Worm (Caenorhabditis elegans): ENCODE data around the gene asps-1.
A peak's percentile ranks its signal among the peaks of the same experiment; 100 is the strongest.

The asps-1 gene

DNA sequence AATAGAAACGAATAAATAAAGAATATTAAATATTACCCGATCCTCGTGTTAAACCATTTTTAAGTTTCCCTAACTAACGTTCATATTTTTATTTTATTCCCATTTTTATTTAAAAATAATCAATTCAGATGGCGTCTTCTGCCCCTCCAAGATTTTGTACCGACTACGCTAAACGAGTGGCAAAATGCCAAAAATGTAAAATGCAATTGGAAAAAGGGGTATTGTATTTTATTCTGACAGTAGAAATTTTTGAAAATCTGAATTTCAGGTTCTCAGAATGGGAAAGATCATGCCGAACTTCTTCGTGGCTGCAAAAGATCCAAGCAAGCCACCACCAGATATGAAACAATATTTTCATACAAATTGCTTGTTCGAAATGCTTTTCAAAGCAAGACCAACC lies 25.7 kb upstream of the asps-1 start, which contains the start of gene K07C5.3:
TSS of gene K07C5.3 (plus strand) at position 129 of the 400 bp plus-strand sequence.
- no peak for TF ChIP-seq flt-1 (GFP tag; IDR thresholded peaks at IDR 0.05)
- no peak for TF ChIP-seq ref-1 (GFP tag; conservative IDR thresholded peaks at IDR 0.05)
- no peak for TF ChIP-seq med-1 (GFP tag; optimal IDR thresholded peaks at IDR 0.05; ENCODE audit: insufficient read depth)
- no peak for TF ChIP-seq klf-2 (GFP tag; conservative IDR thresholded peaks at IDR 0.05)
- no peak for TF ChIP-seq ztf-29 (GFP tag; IDR thresholded peaks at IDR 0.05)
- TF ChIP-seq ztf-23 (GFP tag; IDR thresholded peaks at IDR 0.05) = no peak
- TF ChIP-seq T22C8.4 (GFP tag; IDR thresholded peaks at IDR 0.05) = no peak
- TF ChIP-seq tab-1 (GFP tag; IDR thresholded peaks at IDR 0.05) = no peak
- TF ChIP-seq cog-1 (tag; optimal IDR thresholded peaks at IDR 0.05) = no peak

- peak; percentile 77 for TF ChIP-seq flt-1 (GFP tag; IDR thresholded peaks at IDR 0.05)
- TF ChIP-seq ztf-29 (GFP tag; IDR thresholded peaks at IDR 0.05) = peak; percentile 44; the same call in 1 of the 2 replicates
- TF ChIP-seq ztf-23 (GFP tag; IDR thresholded peaks at IDR 0.05) = peak; percentile 79; the same call in 1 of the 2 replicates
Measured at ce11 chrV:10341905-10342328, 24.7 kb upstream of the asps-1 start, which contains the start of gene K07C5.13. Gene K07C5.13 (plus strand): TSS chrV:10342055.

DNA sequence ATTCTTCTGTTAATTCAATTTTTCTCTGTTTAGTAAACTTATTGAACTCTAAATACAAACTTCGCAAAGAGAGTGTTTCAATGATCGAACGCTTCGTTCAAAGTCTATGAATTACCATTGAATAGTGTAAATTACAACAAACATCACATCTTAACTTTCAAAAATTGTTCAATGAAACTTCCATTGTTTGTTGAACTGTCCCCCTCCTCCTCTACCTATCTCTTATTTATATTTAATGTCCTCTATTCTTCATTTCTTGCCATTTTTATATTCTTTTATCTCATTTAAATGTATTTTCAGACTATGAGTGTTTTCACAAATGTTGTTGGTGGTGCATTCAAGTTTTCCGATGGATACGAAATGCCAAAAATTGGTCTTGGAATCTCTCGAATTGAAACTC lies 22.0 kb upstream of the asps-1 start, which contains the start of gene K07C5.2:
TSS of gene K07C5.2 (plus strand) at position 301 of the 400 bp plus-strand sequence.
- TF ChIP-seq med-1 (GFP tag; optimal IDR thresholded peaks at IDR 0.05; ENCODE audit: insufficient read depth) (no peak), cog-1 (tag; optimal IDR thresholded peaks at IDR 0.05) (no peak), ztf-29 (GFP tag; IDR thresholded peaks at IDR 0.05) (no peak), ztf-23 (GFP tag; IDR thresholded peaks at IDR 0.05) (no peak), flt-1 (GFP tag; IDR thresholded peaks at IDR 0.05) (no peak), tab-1 (GFP tag; IDR thresholded peaks at IDR 0.05) (no peak), T22C8.4 (GFP tag; IDR thresholded peaks at IDR 0.05) (no peak)

DNA sequence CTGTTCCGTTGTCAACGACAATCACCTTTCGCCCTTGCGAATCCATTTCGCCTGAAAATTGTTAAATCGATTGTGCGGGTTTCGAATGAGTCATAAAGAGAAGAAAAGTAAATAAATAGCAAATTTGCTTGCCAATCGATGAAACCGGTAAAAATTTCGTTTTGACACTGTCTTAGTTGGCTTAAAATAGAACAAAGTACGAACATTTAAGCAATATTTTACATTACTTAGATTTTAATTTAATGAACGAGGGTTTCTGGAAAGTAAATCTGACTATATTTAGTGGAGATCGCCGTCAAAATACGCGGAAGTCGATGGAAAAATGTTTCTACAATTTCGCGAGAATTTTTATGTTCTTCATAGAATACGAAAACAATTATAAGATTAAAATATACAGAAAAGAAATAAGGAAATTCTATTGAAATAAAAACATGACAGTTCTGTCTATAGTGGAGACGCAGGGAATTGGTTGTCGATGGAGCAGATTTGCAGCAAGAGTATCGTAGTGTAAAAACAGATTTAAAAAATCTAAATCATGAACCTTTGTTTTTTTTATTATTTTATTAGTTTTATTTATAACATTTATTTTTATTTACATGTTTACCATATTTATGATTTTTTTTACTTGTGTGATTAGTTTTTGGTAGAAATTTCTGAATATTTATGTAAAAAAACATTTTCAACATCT lies 21.3 kb upstream of the asps-1 start, which contains the start of gene arx-2:
TSS of gene arx-2 (minus strand) at position 51 of the 688 bp plus-strand sequence.
- TF ChIP-seq ref-1 (GFP tag; conservative IDR thresholded peaks at IDR 0.05) (no peak), ztf-23 (GFP tag; IDR thresholded peaks at IDR 0.05) (no peak), flt-1 (GFP tag; IDR thresholded peaks at IDR 0.05) (no peak), tab-1 (GFP tag; IDR thresholded peaks at IDR 0.05) (no peak), cog-1 (tag; optimal IDR thresholded peaks at IDR 0.05) (no peak), ztf-29 (GFP tag; IDR thresholded peaks at IDR 0.05) (no peak), med-1 (GFP tag; optimal IDR thresholded peaks at IDR 0.05; ENCODE audit: insufficient read depth) (no peak), T22C8.4 (GFP tag; IDR thresholded peaks at IDR 0.05) (no peak), klf-2 (GFP tag; conservative IDR thresholded peaks at IDR 0.05) (no peak)

DNA sequence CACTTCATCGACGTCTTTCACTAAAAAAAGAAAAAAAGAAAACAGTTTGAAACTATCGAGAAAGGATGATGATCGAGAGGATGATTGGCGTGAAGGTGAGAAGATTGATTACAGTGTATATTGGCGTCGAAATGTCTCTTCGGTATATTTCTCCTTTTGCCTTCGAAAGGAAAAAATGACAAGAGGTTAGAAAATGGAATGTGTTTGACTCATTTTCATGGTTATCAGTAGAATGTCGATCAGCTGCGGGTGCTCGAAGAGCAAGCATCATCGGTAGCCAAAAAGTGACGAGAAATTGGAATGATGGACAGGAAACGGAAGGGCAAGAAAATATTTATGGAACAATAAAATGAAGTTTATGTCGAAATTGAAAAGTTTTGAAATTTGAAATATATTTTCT lies 16.6 kb upstream of the asps-1 start:
- TF ChIP-seq ref-1 (GFP tag; conservative IDR thresholded peaks at IDR 0.05) (no peak), ztf-29 (GFP tag; IDR thresholded peaks at IDR 0.05) (no peak), med-1 (GFP tag; optimal IDR thresholded peaks at IDR 0.05; ENCODE audit: insufficient read depth) (no peak), ztf-23 (GFP tag; IDR thresholded peaks at IDR 0.05) (no peak), tab-1 (GFP tag; IDR thresholded peaks at IDR 0.05) (no peak), klf-2 (GFP tag; conservative IDR thresholded peaks at IDR 0.05) (no peak), T22C8.4 (GFP tag; IDR thresholded peaks at IDR 0.05) (no peak), cog-1 (tag; optimal IDR thresholded peaks at IDR 0.05) (no peak), flt-1 (GFP tag; IDR thresholded peaks at IDR 0.05) (no peak)

ce11 chrV:10332012-10332411 lies 14.8 kb upstream of the asps-1 start, which contains the start of gene crm-1:
Gene crm-1 (minus strand): TSS chrV:10332112.
- TF ChIP-seq cog-1 (tag; optimal IDR thresholded peaks at IDR 0.05) (no peak), klf-2 (GFP tag; conservative IDR thresholded peaks at IDR 0.05) (no peak), ztf-29 (GFP tag; IDR thresholded peaks at IDR 0.05) (no peak), ref-1 (GFP tag; conservative IDR thresholded peaks at IDR 0.05) (no peak), med-1 (GFP tag; optimal IDR thresholded peaks at IDR 0.05; ENCODE audit: insufficient read depth) (no peak), T22C8.4 (GFP tag; IDR thresholded peaks at IDR 0.05) (no peak), ztf-23 (GFP tag; IDR thresholded peaks at IDR 0.05) (no peak), tab-1 (GFP tag; IDR thresholded peaks at IDR 0.05) (no peak), flt-1 (GFP tag; IDR thresholded peaks at IDR 0.05) (no peak)

ce11 chrV:10328080-10328479 lies 10.9 kb upstream of the asps-1 start:
- TF ChIP-seq T22C8.4 (GFP tag; IDR thresholded peaks at IDR 0.05) (no peak), klf-2 (GFP tag; conservative IDR thresholded peaks at IDR 0.05) (no peak), ztf-29 (GFP tag; IDR thresholded peaks at IDR 0.05) (no peak), flt-1 (GFP tag; IDR thresholded peaks at IDR 0.05) (no peak), tab-1 (GFP tag; IDR thresholded peaks at IDR 0.05) (no peak), med-1 (GFP tag; optimal IDR thresholded peaks at IDR 0.05; ENCODE audit: insufficient read depth) (no peak), cog-1 (tag; optimal IDR thresholded peaks at IDR 0.05) (no peak)

DNA sequence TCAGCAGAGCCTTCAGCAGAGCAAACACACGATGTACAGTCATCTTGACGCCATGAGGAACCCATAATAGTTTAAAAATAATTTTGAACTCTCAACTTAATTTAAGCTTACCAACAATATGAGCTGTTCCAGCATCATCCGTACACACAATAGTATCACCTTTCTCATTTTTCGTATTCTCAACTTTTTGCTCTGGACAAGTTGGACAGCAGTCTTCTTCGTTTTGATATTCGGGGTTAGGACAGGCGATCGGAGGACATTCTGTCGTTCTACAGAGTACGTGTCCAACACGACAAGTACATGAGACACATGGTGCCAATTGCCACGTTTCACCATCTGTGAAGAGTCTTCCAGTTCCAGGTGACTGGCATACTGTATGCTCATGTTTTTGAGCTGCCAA lies 6.3 kb upstream of the asps-1 start:
- no peak for TF ChIP-seq flt-1 (GFP tag; IDR thresholded peaks at IDR 0.05)
- no peak for TF ChIP-seq T22C8.4 (GFP tag; IDR thresholded peaks at IDR 0.05)
- TF ChIP-seq cog-1 (tag; optimal IDR thresholded peaks at IDR 0.05) = no peak
- TF ChIP-seq tab-1 (GFP tag; IDR thresholded peaks at IDR 0.05) = no peak
- TF ChIP-seq ref-1 (GFP tag; conservative IDR thresholded peaks at IDR 0.05) = no peak
- no peak for TF ChIP-seq ztf-29 (GFP tag; IDR thresholded peaks at IDR 0.05)
- no peak for TF ChIP-seq med-1 (GFP tag; optimal IDR thresholded peaks at IDR 0.05; ENCODE audit: insufficient read depth)

- TF ChIP-seq cog-1 (tag; optimal IDR thresholded peaks at IDR 0.05) (no peak), ztf-23 (GFP tag; IDR thresholded peaks at IDR 0.05) (peak; percentile 69; the same call in 1 of the 2 replicates)
Measured at ce11 chrV:10320101-10320761, 3.0 kb upstream of the asps-1 start, which contains the start of the genes gna-1 and B0024.13. Gene gna-1 (minus strand): TSS chrV:10320151. Gene B0024.13 (plus strand): TSS chrV:10320711.

Data from whole organism, midembryonic.